Worm (Caenorhabditis elegans): ENCODE data around the gene C06H5.13.
"Not testable (repeated sequence)": the region's sequence is repeated elsewhere in the genome, so short reads cannot be mapped to it uniquely, and the experiment has no call there.

Gene C06H5.13

ce11 chrV:17865309-17865708 is 32.2 kb downstream of the C06H5.13 start, which contains the start of gene Y59A8A.8:
Gene Y59A8A.8, plus strand, starts transcription at chrV:17865609.
- TF ChIP-seq nhr-28, nhr-23, tbx-2 (tag; optimal IDR thresholded peaks at IDR 0.05): not testable (repeated sequence)

ce11 chrV:17859519-17859918 is 38.0 kb downstream of the C06H5.13 start:
- no peak for TF ChIP-seq ztf-4 (tag; optimal IDR thresholded peaks at IDR 0.05)
- TF ChIP-seq ceh-16 (tag; optimal IDR thresholded peaks at IDR 0.05), result no peak
- no peak for TF ChIP-seq hmg-11 (tag; optimal IDR thresholded peaks at IDR 0.05)
- no peak for TF ChIP-seq lsy-12 (tag; optimal IDR thresholded peaks at IDR 0.05)
- TF ChIP-seq skn-1 (tag; optimal IDR thresholded peaks at IDR 0.05), result no peak
- TF ChIP-seq aly-2 (tag; optimal IDR thresholded peaks at IDR 0.05), result no peak
- no peak for TF ChIP-seq nhr-23 (tag; optimal IDR thresholded peaks at IDR 0.05)
- TF ChIP-seq elt-3 (tag; optimal IDR thresholded peaks at IDR 0.05), result no peak
- TF ChIP-seq zag-1 (tag; optimal IDR thresholded peaks at IDR 0.05), result no peak
- no peak for TF ChIP-seq nhr-43 (tag; optimal IDR thresholded peaks at IDR 0.05; ENCODE audit: poor library complexity, severe bottlenecking)
- no peak for TF ChIP-seq pqm-1 (tag; optimal IDR thresholded peaks at IDR 0.05)
- TF ChIP-seq jun-1 (tag; optimal IDR thresholded peaks at IDR 0.05), result no peak
- TF ChIP-seq nhr-76 (tag; optimal IDR thresholded peaks at IDR 0.05), result no peak
- no peak for TF ChIP-seq R02D3.7 (tag; optimal IDR thresholded peaks at IDR 0.05)
- no peak for TF ChIP-seq lin-39 (tag; optimal IDR thresholded peaks at IDR 0.05)
- no peak for TF ChIP-seq fkh-10 (GFP tag; optimal IDR thresholded peaks at IDR 0.05)
- TF ChIP-seq eor-1 (tag; optimal IDR thresholded peaks at IDR 0.05), result no peak

ce11 chrV:17859065-17859464 is 38.5 kb downstream of the C06H5.13 start:
- TF ChIP-seq egl-27 (tag; optimal IDR thresholded peaks at IDR 0.05), result no peak
- TF ChIP-seq fos-1 (tag; optimal IDR thresholded peaks at IDR 0.05), result no peak
- TF ChIP-seq ceh-82 (tag; optimal IDR thresholded peaks at IDR 0.05), result no peak
- no peak for TF ChIP-seq daf-12 (tag; optimal IDR thresholded peaks at IDR 0.05)
- no peak for TF ChIP-seq nhr-43 (tag; optimal IDR thresholded peaks at IDR 0.05; ENCODE audit: poor library complexity, severe bottlenecking)
- TF ChIP-seq ama-1 (optimal IDR thresholded peaks at IDR 0.05), result no peak
- no peak for TF ChIP-seq nhr-76 (tag; optimal IDR thresholded peaks at IDR 0.05)
- no peak for TF ChIP-seq unc-39 (tag; optimal IDR thresholded peaks at IDR 0.05)
- no peak for TF ChIP-seq R02D3.7 (tag; optimal IDR thresholded peaks at IDR 0.05)

ce11 chrV:17857901-17858300 is 39.6 kb downstream of the C06H5.13 start:
- peak; percentile 64 for TF ChIP-seq unc-62 (GFP tag; optimal IDR thresholded peaks at IDR 0.05)
- peak; percentile 61 for TF ChIP-seq lsy-12 (tag; optimal IDR thresholded peaks at IDR 0.05)
- no peak for TF ChIP-seq aly-2 (tag; optimal IDR thresholded peaks at IDR 0.05)
- peak; percentile 66 for TF ChIP-seq pqm-1 (tag; optimal IDR thresholded peaks at IDR 0.05)
- no peak for TF ChIP-seq ztf-11 (tag; optimal IDR thresholded peaks at IDR 0.05)
- no peak for TF ChIP-seq zag-1 (tag; optimal IDR thresholded peaks at IDR 0.05)
- peak; percentile 93 for TF ChIP-seq hmg-11 (tag; optimal IDR thresholded peaks at IDR 0.05)
- TF ChIP-seq unc-39 (tag; optimal IDR thresholded peaks at IDR 0.05), result no peak
- no peak for TF ChIP-seq daf-12 (tag; optimal IDR thresholded peaks at IDR 0.05)
- TF ChIP-seq fkh-2 (tag; optimal IDR thresholded peaks at IDR 0.05), result no peak
- no peak for TF ChIP-seq nhr-237 (tag; optimal IDR thresholded peaks at IDR 0.05)
- no peak for TF ChIP-seq elt-3 (tag; optimal IDR thresholded peaks at IDR 0.05)
- TF ChIP-seq fkh-10 (GFP tag; optimal IDR thresholded peaks at IDR 0.05), result peak; percentile 64
- no peak for TF ChIP-seq fos-1 (tag; optimal IDR thresholded peaks at IDR 0.05)
- TF ChIP-seq sea-2 (GFP tag; optimal IDR thresholded peaks at IDR 0.05), result no peak
- no peak for TF ChIP-seq ztf-4 (tag; optimal IDR thresholded peaks at IDR 0.05)
- peak; percentile 99 for TF ChIP-seq nfya-1 (tag; optimal IDR thresholded peaks at IDR 0.05; ENCODE audit: insufficient read depth)
- no peak for TF ChIP-seq nhr-76 (tag; optimal IDR thresholded peaks at IDR 0.05)
- TF ChIP-seq nhr-12 (tag; optimal IDR thresholded peaks at IDR 0.05), result no peak
- TF ChIP-seq elt-2 (tag; optimal IDR thresholded peaks at IDR 0.05), result peak; percentile 71
- TF ChIP-seq ceh-82 (tag; optimal IDR thresholded peaks at IDR 0.05), result peak; percentile 49
- TF ChIP-seq nhr-28 (tag; optimal IDR thresholded peaks at IDR 0.05), result no peak
- no peak for TF ChIP-seq nhr-67 (tag; optimal IDR thresholded peaks at IDR 0.05)
- TF ChIP-seq nhr-23 (tag; optimal IDR thresholded peaks at IDR 0.05), result peak; percentile 80
- TF ChIP-seq lin-39 (tag; optimal IDR thresholded peaks at IDR 0.05), result peak; percentile 90
- no peak for TF ChIP-seq ceh-16 (tag; optimal IDR thresholded peaks at IDR 0.05)
- peak; percentile 68 for TF ChIP-seq tbx-2 (tag; optimal IDR thresholded peaks at IDR 0.05)
- peak; percentile 62 for TF ChIP-seq egl-5 (tag; optimal IDR thresholded peaks at IDR 0.05)
- TF ChIP-seq ceh-9 (tag; optimal IDR thresholded peaks at IDR 0.05), result no peak
- peak; percentile 79 for TF ChIP-seq lin-15B (tag; optimal IDR thresholded peaks at IDR 0.05)
- peak; percentile 24 for TF ChIP-seq nhr-25 (tag; optimal IDR thresholded peaks at IDR 0.05)
- no peak for TF ChIP-seq nhr-11 (tag; optimal IDR thresholded peaks at IDR 0.05)
- peak; percentile 65 for TF ChIP-seq R02D3.7 (tag; optimal IDR thresholded peaks at IDR 0.05)
- TF ChIP-seq nhr-43 (tag; optimal IDR thresholded peaks at IDR 0.05; ENCODE audit: poor library complexity, severe bottlenecking), result no peak
- TF ChIP-seq egl-27 (tag; optimal IDR thresholded peaks at IDR 0.05), result no peak
- TF ChIP-seq elt-1 (tag; optimal IDR thresholded peaks at IDR 0.05), result no peak
- peak; percentile 33 for TF ChIP-seq skn-1 (tag; optimal IDR thresholded peaks at IDR 0.05)
- TF ChIP-seq eor-1 (tag; optimal IDR thresholded peaks at IDR 0.05), result no peak
- no peak for TF ChIP-seq ama-1 (optimal IDR thresholded peaks at IDR 0.05)
- peak; percentile 63 for TF ChIP-seq snpc-4 (tag; optimal IDR thresholded peaks at IDR 0.05)
- no peak for TF ChIP-seq nhr-77 (tag; optimal IDR thresholded peaks at IDR 0.05)
- TF ChIP-seq jun-1 (tag; optimal IDR thresholded peaks at IDR 0.05), result peak; percentile 73
- no peak for TF ChIP-seq mml-1 (tag; optimal IDR thresholded peaks at IDR 0.05)

Measured in whole organism, L3 larva.